Worm (Caenorhabditis elegans): ENCODE measurements around the gene K09E2.1.
A peak's percentile ranks its signal among the peaks of the same experiment; 100 is the strongest.

Gene K09E2.1

DNA sequence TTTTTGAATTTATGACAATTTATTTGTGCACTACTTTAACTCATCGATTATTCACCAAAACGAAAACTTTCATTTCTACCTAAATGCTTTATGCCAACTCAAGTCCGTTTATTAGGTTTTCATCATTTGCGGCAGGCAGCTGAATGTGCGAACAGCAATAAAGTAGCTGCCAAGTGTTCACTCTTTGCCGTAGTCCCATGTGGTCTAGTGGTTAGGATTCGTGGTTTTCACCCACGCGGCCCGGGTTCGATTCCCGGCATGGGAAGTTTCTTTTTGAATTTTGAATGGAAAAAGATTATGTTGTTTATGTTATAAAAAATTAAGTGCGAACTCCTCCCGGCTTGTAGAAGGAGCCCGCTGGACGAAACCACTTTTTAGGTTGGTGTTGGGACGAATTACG lies 35.4 kb upstream of the K09E2.1 start (continued):
- peak; percentile 66 for TF ChIP-seq madf-6 (GFP tag; IDR thresholded peaks at IDR 0.05)
- no peak for TF ChIP-seq ets-4 (GFP tag; optimal IDR thresholded peaks at IDR 0.05)
- TF ChIP-seq lin-35 (GFP tag; optimal IDR thresholded peaks at IDR 0.05): peak in 1 of 3 experiments; percentile 41
- TF ChIP-seq madf-3 (GFP tag; IDR thresholded peaks at IDR 0.05): peak; percentile 35; the same call in 1 of the 2 replicates
- peak; percentile 100 for TF ChIP-seq tbp1 (GFP tag; optimal IDR thresholded peaks at IDR 0.05)
- TF ChIP-seq dpff-1 (tag; optimal IDR thresholded peaks at IDR 0.05): no peak
- peak; percentile 33 for TF ChIP-seq repo-1 (tag; optimal IDR thresholded peaks at IDR 0.05)
- peak; percentile 80 for TF ChIP-seq fkh-3 (tag; optimal IDR thresholded peaks at IDR 0.05)
- peak; percentile 52 for TF ChIP-seq mcd-1 (GFP tag; IDR thresholded peaks at IDR 0.05)
- TF ChIP-seq ztf-18 (tag; optimal IDR thresholded peaks at IDR 0.05): peak; percentile 63
- TF ChIP-seq F33H1.4 (GFP tag; IDR thresholded peaks at IDR 0.05): no peak
- no peak for TF ChIP-seq ztf-22 (GFP tag; optimal IDR thresholded peaks at IDR 0.05)
- peak; percentile 78 for TF ChIP-seq dox-1 (GFP tag; IDR thresholded peaks at IDR 0.05)
- peak; percentile 55 for TF ChIP-seq snpc-1.1 (tag; optimal IDR thresholded peaks at IDR 0.05; ENCODE audit: insufficient read depth)
- peak; percentile 42 for TF ChIP-seq unc-130 (GFP tag; optimal IDR thresholded peaks at IDR 0.05)
- TF ChIP-seq ceh-40 (GFP tag; IDR thresholded peaks at IDR 0.05): peak; percentile 61; the same call in 1 of the 2 replicates
- 0 out of 2 replicates have a peak, but pooled peaks have one; percentile 16 for TF ChIP-seq bed-2 (GFP tag; IDR thresholded peaks at IDR 0.05)
- TF ChIP-seq aptf-2 (GFP tag; conservative IDR thresholded peaks at IDR 0.05): peak; percentile 39; the same call in 1 of the 2 replicates
- no peak for TF ChIP-seq B0035.1 (tag; optimal IDR thresholded peaks at IDR 0.05)
- TF ChIP-seq let-607 (tag; optimal IDR thresholded peaks at IDR 0.05): peak in 1 of 2 experiments; percentile 28
- no peak for TF ChIP-seq F52B5.7 (tag; optimal IDR thresholded peaks at IDR 0.05)
- TF ChIP-seq nhr-90 (tag; optimal IDR thresholded peaks at IDR 0.05): peak; percentile 87
- peak; percentile 81 for TF ChIP-seq chd-7 (tag; optimal IDR thresholded peaks at IDR 0.05)
- peak; percentile 7 for TF ChIP-seq nhr-27 (tag; optimal IDR thresholded peaks at IDR 0.05)
- peak; percentile 80 for TF ChIP-seq zim-3 (tag; optimal IDR thresholded peaks at IDR 0.05)
- peak; percentile 66 for TF ChIP-seq attf-5 (GFP tag; optimal IDR thresholded peaks at IDR 0.05)
- TF ChIP-seq lin-26 (GFP tag; IDR thresholded peaks at IDR 0.05): peak; percentile 92
- TF ChIP-seq ztf-26 (tag; optimal IDR thresholded peaks at IDR 0.05): peak; percentile 65
- TF ChIP-seq nfya-2 (GFP tag; IDR thresholded peaks at IDR 0.05): no peak
- peak; percentile 74 for TF ChIP-seq F49E8.2 (tag; optimal IDR thresholded peaks at IDR 0.05; ENCODE audit: insufficient read depth)
- TF ChIP-seq egl-18 (GFP tag; IDR thresholded peaks at IDR 0.05): 0 out of 2 replicates have a peak, but pooled peaks have one; percentile 17
- TF ChIP-seq ZK185.1 (tag; optimal IDR thresholded peaks at IDR 0.05; ENCODE audit: poor library complexity, severe bottlenecking): peak; percentile 79
- TF ChIP-seq lin-40 (tag; optimal IDR thresholded peaks at IDR 0.05): peak; percentile 56
- no peak for TF ChIP-seq ama-1 (optimal IDR thresholded peaks at IDR 0.05)
- TF ChIP-seq ama-1 (GFP tag; optimal IDR thresholded peaks at IDR 0.05): peak; percentile 86 to 92
- peak; percentile 66 for TF ChIP-seq T07F8.4 (tag; optimal IDR thresholded peaks at IDR 0.05)
- peak; percentile 62; the same call in 1 of the 2 replicates for TF ChIP-seq ekl-4 (GFP tag; IDR thresholded peaks at IDR 0.05)
- TF ChIP-seq mel-28 (tag; optimal IDR thresholded peaks at IDR 0.05; ENCODE audit: borderline replicate concordance): no peak
- no peak for TF ChIP-seq F57A8.1 (GFP tag; optimal IDR thresholded peaks at IDR 0.05)
- TF ChIP-seq Y53F4B.3 (GFP tag; IDR thresholded peaks at IDR 0.05): no peak
- no peak for TF ChIP-seq F55B11.4 (tag; optimal IDR thresholded peaks at IDR 0.05; ENCODE audit: borderline replicate concordance, insufficient read depth)
- peak; percentile 16 for TF ChIP-seq nhr-80 (tag; optimal IDR thresholded peaks at IDR 0.05)
- peak; percentile 83 for TF ChIP-seq hmg-1.2 (GFP tag; IDR thresholded peaks at IDR 0.05)
- TF ChIP-seq Y79H2A.3 (GFP tag; conservative IDR thresholded peaks at IDR 0.05): no peak
- TF ChIP-seq D2030.7 (GFP tag; IDR thresholded peaks at IDR 0.05): peak; percentile 80
- peak; percentile 92 for TF ChIP-seq die-1 (tag; optimal IDR thresholded peaks at IDR 0.05)
- TF ChIP-seq athp-1 (tag; optimal IDR thresholded peaks at IDR 0.05): peak; percentile 48
- peak; percentile 84 for TF ChIP-seq Y56A3A.18 (GFP tag; IDR thresholded peaks at IDR 0.05)

Measured in whole organism, young adult.